Fruit fly (Drosophila melanogaster) whole organism, embryonic: ENCODE measurements around the gene Bacc.

Source experiments
- Bdp1 ChIP-seq: fragments of 200-800 bp; sonication (Bioruptor generic); optimal IDR thresholded peaks from 3 replicates; lab custom pipeline; 2016; ENCODE audit warnings: missing biosample characterization, missing genetic modification characterization
- CG10209 ChIP-seq: fragments of 200-800 bp; sonication (Bioruptor generic); optimal IDR thresholded peaks from 3 replicates; lab custom pipeline; 2017; ENCODE audit warnings: missing biosample characterization, mild to moderate bottlenecking, missing genetic modification characterization, missing genetic modification reagents
- CG4404 ChIP-seq: fragments of 200-800 bp; sonication (Bioruptor generic); IDR thresholded peaks from 2 replicates; pipeline ENCODE4 v1.3.6; 2022; ENCODE audit warnings: missing biosample characterization, missing genetic modification characterization
- CG6854 ChIP-seq: fragments of 200-800 bp; sonication (Bioruptor generic); optimal IDR thresholded peaks from 3 replicates; lab custom pipeline; 2017; ENCODE audit warnings: missing biosample characterization, mild to moderate bottlenecking, missing genetic modification characterization
- ato ChIP-seq: fragments of 200-800 bp; sonication (Bioruptor generic); IDR thresholded peaks from 2 replicates; pipeline ENCODE4 v1.3.6; 2022; ENCODE audit warnings: missing biosample characterization, missing genetic modification characterization; ENCODE audit not compliant: partially characterized antibody
- gem ChIP-seq: fragments of 200-800 bp; sonication (Bioruptor generic); optimal IDR thresholded peaks from 2 replicates; lab custom pipeline; 2019; ENCODE audit warnings: missing biosample characterization, mild to moderate bottlenecking, missing genetic modification characterization, moderate library complexity
- pros ChIP-seq: fragments of 200-800 bp; sonication (Bioruptor generic); optimal IDR thresholded peaks from 3 replicates; lab custom pipeline; 2019; ENCODE audit warnings: missing biosample characterization, mild to moderate bottlenecking, missing genetic modification characterization, moderate library complexity

dm6 chr2L:2744852-2745251 is 7.4 kb upstream of the Bacc start, which contains the start of the genes CG9961 and Cwc25:
- TF ChIP-seq CG10209 (GFP tag; lab: Kevin White, UChicago) (no peak), CG4404 (GFP tag; lab: Robert Waterston, UW) (no peak), CG6854 (no peak), ato (GFP tag; lab: Robert Waterston, UW) (no peak), Bdp1 (GFP tag; lab: Kevin White, UChicago) (no peak), gem (no peak), pros (GFP tag; lab: Kevin White, UChicago) (no peak)
